Worm (Caenorhabditis elegans): ENCODE measurements around the gene K06H6.1.

Gene K06H6.1

DNA sequence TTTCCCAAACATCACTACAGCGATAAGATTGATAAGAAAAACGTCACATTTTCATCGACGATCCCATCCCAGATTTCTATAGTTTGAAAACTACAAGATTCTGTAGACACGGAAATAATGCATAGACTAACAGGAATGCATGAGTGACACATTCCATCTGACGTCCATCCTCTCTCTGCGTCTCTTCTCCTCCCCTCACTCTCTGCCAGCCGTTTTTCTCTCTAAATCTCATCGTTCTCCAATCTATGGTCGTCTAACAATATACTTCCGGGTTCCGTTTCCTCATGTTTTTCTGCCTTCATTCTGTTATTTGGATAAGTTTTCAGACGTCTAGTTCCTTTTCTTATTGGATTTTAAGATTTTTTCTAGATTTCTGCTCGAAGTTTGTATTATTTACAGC lies 31.1 kb downstream of the K06H6.1 start, which contains the start of gene F48G7.4:
Gene F48G7.4, plus strand, starts transcription at position 400 of the 400 bp plus-strand sequence.
- TF ChIP-seq hmg-1.2 (GFP tag; IDR thresholded peaks at IDR 0.05): peak; percentile 89
- TF ChIP-seq ceh-58 (GFP tag; IDR thresholded peaks at IDR 0.05): no peak
- TF ChIP-seq ceh-27 (GFP tag; optimal IDR thresholded peaks at IDR 0.05): peak; percentile 41
- peak; percentile 20 for TF ChIP-seq nhr-80 (tag; optimal IDR thresholded peaks at IDR 0.05)
- TF ChIP-seq snpc-4 (GFP tag; optimal IDR thresholded peaks at IDR 0.05): no peak
- TF ChIP-seq snpc-4 (tag; optimal IDR thresholded peaks at IDR 0.05): peak in 1 of 4 experiments; percentile 54
- no peak for TF ChIP-seq lsl-1 (GFP tag; optimal IDR thresholded peaks at IDR 0.05)
- peak; percentile 54 for TF ChIP-seq K12H6.12 (tag; optimal IDR thresholded peaks at IDR 0.05)
- peak; percentile 54 for TF ChIP-seq dox-1 (GFP tag; IDR thresholded peaks at IDR 0.05)
- TF ChIP-seq him-1 (tag; optimal IDR thresholded peaks at IDR 0.05): no peak
- no peak for TF ChIP-seq zfh-2 (GFP tag; conservative IDR thresholded peaks at IDR 0.05)
- TF ChIP-seq sptf-2 (GFP tag; optimal IDR thresholded peaks at IDR 0.05): no peak

DNA sequence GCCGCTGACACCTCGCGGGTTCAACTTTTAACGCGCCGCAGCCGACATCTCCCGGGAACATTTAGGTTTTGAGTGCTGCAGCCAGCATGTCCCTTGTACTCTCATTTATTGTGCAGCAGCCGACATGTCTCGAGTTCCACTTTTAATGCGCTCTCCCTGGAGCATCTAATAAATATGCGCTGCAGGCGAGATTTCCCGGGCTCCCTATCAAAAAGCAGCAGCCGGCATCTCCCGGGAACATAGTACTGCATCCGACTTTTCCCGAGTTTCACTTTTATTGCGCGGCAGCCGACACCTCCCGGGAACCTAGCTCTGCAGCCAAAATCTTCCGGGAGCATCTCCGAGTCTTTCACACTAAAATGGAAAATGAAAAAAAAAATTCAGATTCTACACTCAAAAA lies 33.1 kb downstream of the K06H6.1 start:
- TF ChIP-seq snpc-1.3 (tag; optimal IDR thresholded peaks at IDR 0.05; ENCODE audit: insufficient read depth) (no peak), ceh-27 (GFP tag; optimal IDR thresholded peaks at IDR 0.05) (no peak), zfh-2 (GFP tag; conservative IDR thresholded peaks at IDR 0.05) (peak; percentile 51; the same call in 1 of the 2 replicates)

DNA sequence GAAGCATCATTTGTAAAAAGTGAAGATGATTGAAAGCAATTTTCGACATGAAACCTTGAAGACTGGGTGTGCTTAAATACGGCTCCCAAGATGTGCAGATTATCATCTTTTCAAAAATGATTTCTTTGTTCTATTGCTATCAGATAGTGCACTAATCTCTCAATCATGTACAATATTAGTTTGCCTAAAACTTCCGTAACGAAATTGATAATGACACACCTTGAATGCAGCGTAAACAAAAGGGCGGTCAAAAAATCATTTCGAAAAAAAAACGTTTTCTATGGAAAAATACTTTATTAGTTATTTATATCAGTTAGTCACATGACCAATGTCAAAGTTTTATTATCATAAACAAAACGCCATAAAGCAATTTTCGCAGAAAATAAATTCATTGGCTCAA lies 35.0 kb downstream of the K06H6.1 start, which contains the start of gene F48G7.5:
Gene F48G7.5, minus strand, starts transcription at position 34 of the 400 bp plus-strand sequence.
- no peak for TF ChIP-seq snpc-3.4 (tag; optimal IDR thresholded peaks at IDR 0.05)
- TF ChIP-seq F37B4.10 (GFP tag; IDR thresholded peaks at IDR 0.05): no peak
- TF ChIP-seq lin-26 (GFP tag; IDR thresholded peaks at IDR 0.05): no peak
- TF ChIP-seq dox-1 (GFP tag; IDR thresholded peaks at IDR 0.05): no peak
- no peak for TF ChIP-seq egl-44 (GFP tag; IDR thresholded peaks at IDR 0.05)
- TF ChIP-seq efl-1 (GFP tag; optimal IDR thresholded peaks at IDR 0.05): no peak
- no peak for TF ChIP-seq ztf-3 (GFP tag; optimal IDR thresholded peaks at IDR 0.05)
- TF ChIP-seq ceh-58 (GFP tag; IDR thresholded peaks at IDR 0.05): no peak
- no peak for TF ChIP-seq unc-130 (GFP tag; optimal IDR thresholded peaks at IDR 0.05)
- no peak for TF ChIP-seq hmg-20 (GFP tag; IDR thresholded peaks at IDR 0.05)
- no peak for TF ChIP-seq snpc-4 (GFP tag; optimal IDR thresholded peaks at IDR 0.05)
- TF ChIP-seq snpc-4 (tag; optimal IDR thresholded peaks at IDR 0.05): no peak
- TF ChIP-seq sea-2 (GFP tag; IDR thresholded peaks at IDR 0.05): no peak
- TF ChIP-seq lsl-1 (GFP tag; optimal IDR thresholded peaks at IDR 0.05): no peak
- no peak for TF ChIP-seq K11D2.4 (GFP tag; IDR thresholded peaks at IDR 0.05)
- no peak for TF ChIP-seq zfh-2 (GFP tag; conservative IDR thresholded peaks at IDR 0.05)
- no peak for TF ChIP-seq F33H1.4 (GFP tag; IDR thresholded peaks at IDR 0.05)
- no peak for TF ChIP-seq athp-1 (tag; optimal IDR thresholded peaks at IDR 0.05)
- no peak for TF ChIP-seq ets-4 (GFP tag; optimal IDR thresholded peaks at IDR 0.05)
- no peak for TF ChIP-seq T26A5.8 (tag; optimal IDR thresholded peaks at IDR 0.05)
- no peak for TF ChIP-seq fkh-3 (tag; optimal IDR thresholded peaks at IDR 0.05)

DNA sequence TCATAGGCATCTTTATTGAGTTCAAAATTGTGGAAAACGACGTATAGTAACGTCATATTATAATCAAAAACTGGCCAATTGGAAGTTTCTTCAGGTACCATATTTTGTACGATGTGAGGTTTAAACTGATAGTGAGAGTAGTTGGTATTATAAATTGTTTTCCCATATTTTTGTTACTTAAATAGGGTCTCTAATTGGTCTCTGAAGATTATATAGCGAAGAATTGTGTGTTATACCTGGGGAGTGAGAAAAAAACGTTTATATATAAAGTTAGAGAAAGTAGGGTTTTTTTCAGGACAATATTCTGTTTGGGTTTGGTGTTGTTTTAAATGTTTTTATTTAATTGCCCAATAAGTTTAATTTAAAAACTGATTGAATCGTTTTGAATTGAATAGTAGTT lies 37.0 kb downstream of the K06H6.1 start, which contains the start of gene srt-17:
Gene srt-17, minus strand, starts transcription at position 101 of the 400 bp plus-strand sequence.
- TF ChIP-seq xnd-1 (tag; optimal IDR thresholded peaks at IDR 0.05) (no peak), B0035.1 (tag; optimal IDR thresholded peaks at IDR 0.05) (no peak), ztf-28 (GFP tag; IDR thresholded peaks at IDR 0.05) (no peak), hsf-1 (GFP tag; IDR thresholded peaks at IDR 0.05) (no peak), unc-130 (GFP tag; optimal IDR thresholded peaks at IDR 0.05) (no peak), T07F8.4 (tag; optimal IDR thresholded peaks at IDR 0.05) (no peak), hlh-12 (tag; optimal IDR thresholded peaks at IDR 0.05) (no peak), lag-1 (GFP tag; IDR thresholded peaks at IDR 0.05) (no peak), Y67H2A.10 (GFP tag; conservative IDR thresholded peaks at IDR 0.05) (no peak), athp-1 (tag; optimal IDR thresholded peaks at IDR 0.05) (no peak), B0019.2 (GFP tag; conservative IDR thresholded peaks at IDR 0.05) (no peak), hrde-1 (tag; optimal IDR thresholded peaks at IDR 0.05; ENCODE audit: borderline replicate concordance) (no peak), snpc-4 (GFP tag; optimal IDR thresholded peaks at IDR 0.05) (no peak), snpc-4 (tag; optimal IDR thresholded peaks at IDR 0.05) (no peak), zim-3 (tag; optimal IDR thresholded peaks at IDR 0.05) (no peak)

Measured in whole organism, young adult.